Fruit fly (Drosophila melanogaster) whole organism, embryonic: Measurements from ENCODE around the gene RpS8.

Source experiments
- Asciz ChIP-seq: fragments of 200-800 bp; sonication (Bioruptor generic); optimal IDR thresholded peaks from 2 replicates; lab custom pipeline; 2017; ENCODE audit warnings: missing biosample characterization, mild to moderate bottlenecking, missing genetic modification characterization, missing genetic modification reagents
- Awh ChIP-seq: fragments of 200-800 bp; sonication (Bioruptor generic); IDR thresholded peaks from 2 replicates; pipeline ENCODE4, ENCODE4 v1.3.6; 2022; ENCODE audit warnings: missing biosample characterization, missing genetic modification characterization
- Bteb2 ChIP-seq: fragments of 200-800 bp; sonication (Bioruptor generic); optimal IDR thresholded peaks from 2 replicates; lab custom pipeline; 2016; ENCODE audit warnings: missing biosample characterization, missing genetic modification characterization
- CG10147 ChIP-seq: fragments of 200-800 bp; sonication (Bioruptor generic); optimal IDR thresholded peaks from 2 replicates; lab custom pipeline; 2019; ENCODE audit warnings: missing biosample characterization, mild to moderate bottlenecking, missing genetic modification characterization, moderate library complexity
- CG10267 ChIP-seq: fragments of 200-800 bp; sonication (Bioruptor generic); optimal IDR thresholded peaks from 2 replicates; lab custom pipeline; 2018; ENCODE audit warnings: missing biosample characterization, mild to moderate bottlenecking, missing genetic modification characterization, moderate library complexity
- CG11093 ChIP-seq: fragments of 200-800 bp; sonication (Bioruptor generic); IDR thresholded peaks from 3 replicates; pipeline ENCODE4 v1.3.6; 2022; ENCODE audit warnings: missing biosample characterization, missing genetic modification characterization
- CG12659 ChIP-seq: fragments of 200-800 bp; sonication (Bioruptor generic); optimal IDR thresholded peaks from 3 replicates; lab custom pipeline; 2017; ENCODE audit warnings: mild to moderate bottlenecking, missing biosample characterization, missing genetic modification reagents, missing genetic modification characterization
- CG13123 ChIP-seq: fragments of 200-800 bp; sonication (Bioruptor generic); optimal IDR thresholded peaks from 2 replicates; lab custom pipeline; 2016; ENCODE audit warnings: missing biosample characterization, missing genetic modification characterization
- CG13296 ChIP-seq: fragments of 200-800 bp; sonication (Bioruptor generic); optimal IDR thresholded peaks from 3 replicates; lab custom pipeline; 2018; ENCODE audit warnings: missing biosample characterization, mild to moderate bottlenecking, missing genetic modification characterization
- CG13894 ChIP-seq: fragments of 200-800 bp; sonication (Bioruptor generic); optimal IDR thresholded peaks from 3 replicates; lab custom pipeline; 2018; ENCODE audit warnings: missing biosample characterization, mild to moderate bottlenecking, missing genetic modification characterization, moderate library complexity
- CG16863 ChIP-seq: fragments of 200-800 bp; sonication (Bioruptor generic); optimal IDR thresholded peaks from 3 replicates; lab custom pipeline; 2016; ENCODE audit warnings: missing biosample characterization, missing genetic modification characterization
- CG17612 ChIP-seq: fragments of 200-800 bp; sonication (Bioruptor generic); IDR thresholded peaks from 2 replicates; pipeline ENCODE4 v1.3.6; 2022; ENCODE audit warnings: missing biosample characterization, missing genetic modification characterization
- CG18599 ChIP-seq: fragments of 200-800 bp; sonication (Bioruptor generic); optimal IDR thresholded peaks from 3 replicates; lab custom pipeline; 2017; ENCODE audit warnings: missing biosample characterization, missing genetic modification characterization, mild to moderate bottlenecking, moderate library complexity, missing genetic modification reagents
- CG2202 ChIP-seq: fragments of 200-800 bp; sonication (Bioruptor generic); optimal IDR thresholded peaks from 2 replicates; lab custom pipeline; 2018; ENCODE audit warnings: missing biosample characterization, mild to moderate bottlenecking, missing genetic modification characterization
- CG2875 ChIP-seq: fragments of 200-800 bp; sonication (Bioruptor generic); optimal IDR thresholded peaks from 2 replicates; lab custom pipeline; 2017; ENCODE audit warnings: missing biosample characterization, mild to moderate bottlenecking, missing genetic modification characterization, missing genetic modification reagents
- CG31441 ChIP-seq: fragments of 200-800 bp; sonication (Bioruptor generic); IDR thresholded peaks from 2 replicates; pipeline ENCODE4 v1.3.6; 2022; ENCODE audit warnings: missing biosample characterization, missing genetic modification characterization
- CG34422 ChIP-seq: fragments of 200-800 bp; sonication (Bioruptor generic); IDR thresholded peaks from 3 replicates; pipeline ENCODE4 v1.3.6; 2022; ENCODE audit warnings: missing biosample characterization, missing genetic modification characterization
- CG4730 ChIP-seq: fragments of 200-800 bp; sonication (Bioruptor generic); IDR thresholded peaks from 2 replicates; pipeline ENCODE4 v1.3.6; 2022; ENCODE audit warnings: missing biosample characterization, missing genetic modification characterization
- CG5180 ChIP-seq: fragments of 200-800 bp; sonication (Bioruptor generic); optimal IDR thresholded peaks from 3 replicates; lab custom pipeline; 2017; ENCODE audit warnings: missing biosample characterization, missing genetic modification characterization, mild to moderate bottlenecking, moderate library complexity, missing genetic modification reagents
- CG6765 ChIP-seq: fragments of 200-800 bp; sonication (Bioruptor generic); optimal IDR thresholded peaks from 3 replicates; lab custom pipeline; 2017; ENCODE audit warnings: missing biosample characterization, mild to moderate bottlenecking, missing genetic modification characterization
- CG8765 ChIP-seq: fragments of 200-800 bp; sonication (Bioruptor generic); IDR thresholded peaks from 2 replicates; pipeline ENCODE4 v1.3.6; 2022; ENCODE audit warnings: missing biosample characterization, missing genetic modification characterization
- Deaf1 ChIP-seq: fragments of 200-800 bp; optimal IDR thresholded peaks from 3 replicates; lab custom pipeline; 2019; ENCODE audit warnings: missing biosample characterization, mild to moderate bottlenecking, missing genetic modification characterization, moderate library complexity
- Dek ChIP-seq: fragments of 200-800 bp; sonication (Bioruptor generic); optimal IDR thresholded peaks from 3 replicates; lab custom pipeline; 2019; ENCODE audit warnings: missing biosample characterization, mild to moderate bottlenecking, missing genetic modification characterization, moderate library complexity
- Eip74EF ChIP-seq, 2 experiments: fragments of 200-800 bp in 1 of 2; fragments of >200 bp in 1 of 2; sonication (Bioruptor generic) in 1 of 2; optimal IDR thresholded peaks; 2 replicates each; lab custom pipeline; 2017 to 2019; ENCODE audit warnings: missing biosample characterization in 2 of 2, missing genetic modification characterization in 2 of 2, mild to moderate bottlenecking in 1 of 2, moderate library complexity in 1 of 2
- HHEX ChIP-seq: fragments of 200-800 bp; sonication (Bioruptor generic); optimal IDR thresholded peaks from 3 replicates; lab custom pipeline; 2017; ENCODE audit warnings: missing biosample characterization, mild to moderate bottlenecking, missing genetic modification characterization, missing genetic modification reagents
- HLH4C ChIP-seq: fragments of 200-800 bp; sonication (Bioruptor generic); IDR thresholded peaks from 3 replicates; pipeline ENCODE4 v1.3.6; 2022; ENCODE audit warnings: missing biosample characterization, missing genetic modification characterization; ENCODE audit not compliant: partially characterized antibody
- HLH54F ChIP-seq: fragments of 200-800 bp; sonication (Bioruptor generic); optimal IDR thresholded peaks from 3 replicates; lab custom pipeline; 2016; ENCODE audit warnings: missing biosample characterization, missing genetic modification characterization
- Hr51 ChIP-seq, 2 experiments: fragments of 200-800 bp; sonication (Bioruptor generic); optimal IDR thresholded peaks; 2 replicates in 1 of 2; 3 replicates in 1 of 2; lab custom pipeline; 2016 to 2018; ENCODE audit warnings: missing biosample characterization in 2 of 2, missing genetic modification characterization in 2 of 2, mild to moderate bottlenecking in 1 of 2, moderate library complexity in 1 of 2
- Mad ChIP-seq: fragments of 200-800 bp; sonication (Bioruptor generic); optimal IDR thresholded peaks from 2 replicates; lab custom pipeline; 2016; ENCODE audit warnings: missing biosample characterization, missing genetic modification characterization
- Myb ChIP-seq: fragments of 200-800 bp; sonication (Bioruptor generic); optimal IDR thresholded peaks from 2 replicates; lab custom pipeline; 2016; ENCODE audit warnings: missing biosample characterization, missing genetic modification characterization
- NC2α ChIP-seq: fragments of 200-800 bp; sonication (Bioruptor generic); optimal IDR thresholded peaks from 2 replicates; lab custom pipeline; 2016; ENCODE audit warnings: missing biosample characterization, missing genetic modification characterization
- Nf-YC ChIP-seq: fragments of 200-800 bp; optimal IDR thresholded peaks from 3 replicates; lab custom pipeline; 2019; ENCODE audit warnings: missing biosample characterization, mild to moderate bottlenecking, missing genetic modification characterization, moderate library complexity
- Side ChIP-seq: fragments of 200-800 bp; sonication (Bioruptor generic); optimal IDR thresholded peaks from 2 replicates; lab custom pipeline; 2016; ENCODE audit warnings: missing biosample characterization, missing genetic modification characterization
- amos ChIP-seq: fragments of 200-800 bp; sonication (Bioruptor generic); IDR thresholded peaks from 2 replicates; pipeline ENCODE4 v1.3.6; 2022; ENCODE audit warnings: missing biosample characterization, missing genetic modification characterization; ENCODE audit not compliant: partially characterized antibody
- bab2 ChIP-seq: fragments of 200-800 bp; sonication (Bioruptor generic); optimal IDR thresholded peaks from 2 replicates; lab custom pipeline; 2016; ENCODE audit warnings: missing biosample characterization, missing genetic modification characterization
- bowl ChIP-seq: fragments of 200-800 bp; sonication (Bioruptor generic); IDR thresholded peaks from 2 replicates; pipeline ENCODE4 v1.3.6; 2022; ENCODE audit warnings: missing biosample characterization, missing genetic modification characterization
- cad ChIP-seq: fragments of >200 bp; optimal IDR thresholded peaks from 2 replicates; lab custom pipeline; 2017; ENCODE audit warnings: missing biosample characterization, missing genetic modification characterization
- chinmo ChIP-seq: fragments of 200-800 bp; sonication (Bioruptor generic); IDR thresholded peaks from 4 replicates; pipeline ENCODE4 v1.3.6; 2022; ENCODE audit warnings: missing biosample characterization, missing genetic modification characterization; ENCODE audit not compliant: partially characterized antibody
- fd64A ChIP-seq: fragments of 200-800 bp; sonication (Bioruptor generic); optimal IDR thresholded peaks from 3 replicates; lab custom pipeline; 2018; ENCODE audit warnings: missing biosample characterization, mild to moderate bottlenecking, missing genetic modification characterization
- gem ChIP-seq: fragments of 200-800 bp; sonication (Bioruptor generic); optimal IDR thresholded peaks from 2 replicates; lab custom pipeline; 2019; ENCODE audit warnings: missing biosample characterization, mild to moderate bottlenecking, missing genetic modification characterization, moderate library complexity
- hb ChIP-seq: fragments of 200-800 bp; sonication (Bioruptor generic); IDR thresholded peaks from 3 replicates; pipeline ENCODE4 v1.3.6; 2022; ENCODE audit warnings: missing biosample characterization, missing genetic modification characterization; ENCODE audit not compliant: partially characterized antibody
- jigr1 ChIP-seq: fragments of 200-800 bp; sonication (Bioruptor generic); IDR thresholded peaks from 3 replicates; pipeline ENCODE4 v1.3.6; 2022; ENCODE audit warnings: missing biosample characterization, missing genetic modification characterization
- maf-S ChIP-seq: fragments of 200-800 bp; sonication (Bioruptor generic); optimal IDR thresholded peaks from 2 replicates; lab custom pipeline; 2016; ENCODE audit warnings: missing biosample characterization, missing genetic modification characterization
- onecut ChIP-seq: fragments of 200-800 bp; sonication (Bioruptor generic); IDR thresholded peaks from 2 replicates; pipeline ENCODE4 v1.3.6; 2022; ENCODE audit warnings: missing biosample characterization, missing genetic modification characterization
- repo ChIP-seq: fragments of 200-800 bp; sonication (Bioruptor generic); optimal IDR thresholded peaks from 2 replicates; lab custom pipeline; 2016; ENCODE audit warnings: missing biosample characterization, missing genetic modification characterization
- sens ChIP-seq: fragments of 200-800 bp; sonication (Bioruptor generic); peaks from one replicate; lab custom pipeline; 2016; ENCODE audit warnings: missing biosample characterization, missing genetic modification characterization
- seq ChIP-seq: fragments of 200-800 bp; sonication (Bioruptor generic); IDR thresholded peaks from 2 replicates; pipeline ENCODE4 v1.3.6; 2022; ENCODE audit warnings: missing biosample characterization, missing genetic modification characterization
- sima ChIP-seq: fragments of 200-800 bp; sonication (Bioruptor generic); optimal IDR thresholded peaks from 2 replicates; lab custom pipeline; 2016; ENCODE audit warnings: missing biosample characterization, missing genetic modification characterization
- sug ChIP-seq: fragments of 200-800 bp; optimal IDR thresholded peaks from 2 replicates; lab custom pipeline; 2019; ENCODE audit warnings: missing biosample characterization, mild to moderate bottlenecking, missing genetic modification characterization, moderate library complexity
- zen ChIP-seq: fragments of 200-800 bp; sonication (Bioruptor generic); optimal IDR thresholded peaks from 3 replicates; lab custom pipeline; 2018; ENCODE audit warnings: missing biosample characterization, mild to moderate bottlenecking, missing genetic modification characterization, moderate library complexity

Gene RpS8

dm6 chr3R:29894393-29894792 is 33.0 kb downstream of the RpS8 start (continued):
- TF ChIP-seq Eip74EF (GFP tag; optimal IDR thresholded peaks at IDR 0.05; lab: Kevin White, UChicago) (peak in 1 of 2 experiments; percentile 51), Nf-YC (peak; percentile 64), CG13296 (GFP tag; lab: Kevin White, UChicago) (peak; percentile 66), bab2 (peak; percentile 21), HLH4C (GFP tag; lab: Robert Waterston, UW) (no peak), CG16863 (GFP tag; lab: Kevin White, UChicago) (peak; percentile 14), CG17612 (GFP tag; lab: Robert Waterston, UW) (no peak), CG31441 (peak; percentile 76), sens (GFP tag; lab: Kevin White, UChicago) (peak; percentile 84), jigr1 (no peak), CG2875 (GFP tag; lab: Kevin White, UChicago) (no peak), maf-S (GFP tag; lab: Kevin White, UChicago) (peak; percentile 18), chinmo (GFP tag; lab: Robert Waterston, UW) (no peak), Deaf1 (tag; lab: Kevin White, UChicago) (peak; percentile 33), HLH54F (GFP tag; lab: Kevin White, UChicago) (peak; percentile 41), NC2α (GFP tag; lab: Kevin White, UChicago) (no peak), bowl (no peak), CG11093 (GFP tag; lab: Robert Waterston, UW) (peak; percentile 35; the same call in 1 of the 3 replicates), CG5180 (peak; percentile 55), CG34422 (peak; percentile 61; the same call in 2 of the 3 replicates), onecut (GFP tag; lab: Robert Waterston, UW) (peak; percentile 20; the same call in 1 of the 2 replicates), HHEX (GFP tag; lab: Kevin White, UChicago) (peak; percentile 63), CG13123 (GFP tag; lab: Kevin White, UChicago) (no peak), Dek (peak; percentile 57), CG10147 (peak; percentile 59), sima (GFP tag; lab: Kevin White, UChicago) (no peak), CG2202 (tag; lab: Kevin White, UChicago) (no peak), repo (no peak), Hr51 (GFP tag; optimal IDR thresholded peaks at IDR 0.05; lab: Kevin White, UChicago) (peak in 1 of 2 experiments; percentile 79), CG6765 (GFP tag; lab: Kevin White, UChicago) (peak; percentile 54), Asciz (peak; percentile 49), CG13894 (tag; lab: Kevin White, UChicago) (no peak), gem (tag; lab: Kevin White, UChicago) (peak; percentile 78), cad (GFP tag; lab: Kevin White, UChicago) (no peak), Bteb2 (GFP tag; lab: Kevin White, UChicago) (peak; percentile 52), seq (GFP tag; lab: Robert Waterston, UW) (peak; percentile 57; the same call in 1 of the 2 replicates), CG4730 (peak; percentile 31; the same call in 1 of the 2 replicates), fd64A (GFP tag; lab: Kevin White, UChicago) (no peak), Awh (GFP tag; lab: Robert Waterston, UW) (0 out of 2 replicates have a peak, but pooled peaks have one; percentile 33), CG10267 (tag; lab: Kevin White, UChicago) (peak; percentile 39), zen (no peak), CG8765 (GFP tag; lab: Robert Waterston, UW) (no peak), hb (no peak), Myb (GFP tag; lab: Kevin White, UChicago) (peak; percentile 32), sug (peak; percentile 66), CG18599 (GFP tag; lab: Kevin White, UChicago) (peak; percentile 62), CG12659 (GFP tag; lab: Kevin White, UChicago) (peak; percentile 55), Side (GFP tag; lab: Kevin White, UChicago) (peak; percentile 4), Mad (no peak), amos (no peak)
